Worm (Caenorhabditis elegans): ENCODE data around the gene bed-1.
A peak's percentile ranks its signal among the peaks of the same experiment; 100 is the strongest.

The bed-1 gene

DNA sequence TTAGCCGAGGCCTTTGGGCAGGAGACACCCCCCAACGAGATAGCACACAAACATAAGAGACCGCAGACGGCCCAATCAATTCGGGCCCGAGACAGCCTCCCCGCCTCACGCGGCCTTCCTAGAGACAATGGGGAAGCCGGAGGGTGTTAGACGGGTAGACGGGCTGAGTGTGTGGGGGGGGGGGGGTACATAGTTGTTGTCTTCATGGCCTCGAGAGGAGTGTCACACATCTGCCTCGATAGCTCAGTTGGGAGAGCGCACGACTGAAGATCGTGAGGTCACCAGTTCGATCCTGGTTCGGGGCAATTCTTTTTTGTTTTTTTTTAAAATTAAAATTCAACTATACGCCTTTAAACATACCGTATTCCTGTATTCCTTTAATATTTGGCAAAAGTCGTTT is 1.1 kb upstream of the bed-1 start (continued):
- TF ChIP-seq hrde-1 (tag; optimal IDR thresholded peaks at IDR 0.05; ENCODE audit: borderline replicate concordance): no peak
- TF ChIP-seq nhr-90 (tag; optimal IDR thresholded peaks at IDR 0.05): peak; percentile 1
- peak; percentile 86 for TF ChIP-seq Y56A3A.18 (GFP tag; IDR thresholded peaks at IDR 0.05)
- TF ChIP-seq lin-35 (GFP tag; optimal IDR thresholded peaks at IDR 0.05): peak in 1 of 3 experiments; percentile 20
- TF ChIP-seq zim-3 (tag; optimal IDR thresholded peaks at IDR 0.05): peak; percentile 51
- TF ChIP-seq B0019.2 (GFP tag; conservative IDR thresholded peaks at IDR 0.05): 0 out of 2 replicates have a peak, but pooled peaks have one; percentile 48
- TF ChIP-seq T26A5.8 (tag; optimal IDR thresholded peaks at IDR 0.05): peak; percentile 40
- TF ChIP-seq ekl-4 (GFP tag; IDR thresholded peaks at IDR 0.05): peak; percentile 78; the same call in 1 of the 2 replicates
- TF ChIP-seq tlf-1 (GFP tag; optimal IDR thresholded peaks at IDR 0.05): peak; percentile 26
- TF ChIP-seq tbx-9 (tag; optimal IDR thresholded peaks at IDR 0.05; ENCODE audit: borderline replicate concordance): no peak
- peak; percentile 52 for TF ChIP-seq F23B12.7 (tag; optimal IDR thresholded peaks at IDR 0.05; ENCODE audit: insufficient read depth)
- TF ChIP-seq lin-40 (tag; optimal IDR thresholded peaks at IDR 0.05): peak; percentile 58
- peak; percentile 58 for TF ChIP-seq ztf-26 (tag; optimal IDR thresholded peaks at IDR 0.05)
- TF ChIP-seq F33H1.4 (GFP tag; IDR thresholded peaks at IDR 0.05): peak; percentile 29
- TF ChIP-seq unc-62 (GFP tag; optimal IDR thresholded peaks at IDR 0.05): no peak
- TF ChIP-seq mes-4 (tag; optimal IDR thresholded peaks at IDR 0.05): no peak
- TF ChIP-seq F10E7.11 (tag; optimal IDR thresholded peaks at IDR 0.05): no peak
- TF ChIP-seq akir-1 (GFP tag; optimal IDR thresholded peaks at IDR 0.05): no peak
- TF ChIP-seq Y53F4B.3 (GFP tag; IDR thresholded peaks at IDR 0.05): peak; percentile 23; the same call in 1 of the 2 replicates
- TF ChIP-seq let-526 (GFP tag; IDR thresholded peaks at IDR 0.05): no peak
- peak; percentile 55 for TF ChIP-seq F52B5.7 (tag; optimal IDR thresholded peaks at IDR 0.05)
- no peak for TF ChIP-seq Y95B8A.8 (GFP tag; IDR thresholded peaks at IDR 0.05)
- TF ChIP-seq hlh-12 (tag; optimal IDR thresholded peaks at IDR 0.05): peak; percentile 60
- peak; percentile 70 for TF ChIP-seq die-1 (tag; optimal IDR thresholded peaks at IDR 0.05)
- peak; percentile 81 for TF ChIP-seq pbrm-1 (GFP tag; IDR thresholded peaks at IDR 0.05)
- peak; percentile 10 to 52 for TF ChIP-seq let-607 (tag; optimal IDR thresholded peaks at IDR 0.05)
- peak; percentile 57 for TF ChIP-seq rcor-1 (GFP tag; IDR thresholded peaks at IDR 0.05)
- TF ChIP-seq snpc-3.4 (tag; optimal IDR thresholded peaks at IDR 0.05): no peak
- no peak for TF ChIP-seq snpc-1.1 (tag; optimal IDR thresholded peaks at IDR 0.05; ENCODE audit: insufficient read depth)
- peak; percentile 45; the same call in 1 of the 2 replicates for TF ChIP-seq ceh-100 (GFP tag; IDR thresholded peaks at IDR 0.05)
- TF ChIP-seq nhr-27 (tag; optimal IDR thresholded peaks at IDR 0.05): no peak
- TF ChIP-seq B0035.1 (tag; optimal IDR thresholded peaks at IDR 0.05): no peak
- TF ChIP-seq ztf-18 (tag; optimal IDR thresholded peaks at IDR 0.05): peak; percentile 69
- peak; percentile 96 for TF ChIP-seq zfh-2 (GFP tag; conservative IDR thresholded peaks at IDR 0.05)
- TF ChIP-seq pha-4 (tag; optimal IDR thresholded peaks at IDR 0.05): no peak
- TF ChIP-seq B0261.1 (tag; optimal IDR thresholded peaks at IDR 0.05): peak; percentile 93
- peak; percentile 40 for TF ChIP-seq snpc-1.3 (tag; optimal IDR thresholded peaks at IDR 0.05; ENCODE audit: insufficient read depth)
- no peak for TF ChIP-seq dox-1 (GFP tag; IDR thresholded peaks at IDR 0.05)
- TF ChIP-seq attf-6 (GFP tag; IDR thresholded peaks at IDR 0.05): peak; percentile 68
- TF ChIP-seq ZK185.1 (tag; optimal IDR thresholded peaks at IDR 0.05; ENCODE audit: poor library complexity, severe bottlenecking): no peak
- TF ChIP-seq F57A8.1 (GFP tag; optimal IDR thresholded peaks at IDR 0.05): no peak
- no peak for TF ChIP-seq nhr-80 (tag; optimal IDR thresholded peaks at IDR 0.05)
- TF ChIP-seq F37B4.10 (GFP tag; IDR thresholded peaks at IDR 0.05): no peak
- peak; percentile 76 for TF ChIP-seq mcd-1 (GFP tag; IDR thresholded peaks at IDR 0.05)

Data from whole organism, young adult.